Worm (Caenorhabditis elegans) whole organism, L3 larva: Measurements from ENCODE around the gene nhr-268.

Experiments
- R02D3.7 ChIP-seq: fragments of 150-350 bp; optimal IDR thresholded peaks from 2 replicates; lab custom pipeline; 2014; ENCODE audit warnings: missing biosample characterization, missing genetic modification characterization
- egl-27 ChIP-seq: sonication (generic microtip); optimal IDR thresholded peaks from 4 replicates; lab custom pipeline; 2017; ENCODE audit warnings: missing biosample characterization, missing genetic modification reagents, missing genetic modification characterization
- skn-1 ChIP-seq: fragments of 150-350 bp; optimal IDR thresholded peaks from 2 replicates; lab custom pipeline; 2014; ENCODE audit warnings: missing biosample characterization, missing genetic modification characterization

DNA sequence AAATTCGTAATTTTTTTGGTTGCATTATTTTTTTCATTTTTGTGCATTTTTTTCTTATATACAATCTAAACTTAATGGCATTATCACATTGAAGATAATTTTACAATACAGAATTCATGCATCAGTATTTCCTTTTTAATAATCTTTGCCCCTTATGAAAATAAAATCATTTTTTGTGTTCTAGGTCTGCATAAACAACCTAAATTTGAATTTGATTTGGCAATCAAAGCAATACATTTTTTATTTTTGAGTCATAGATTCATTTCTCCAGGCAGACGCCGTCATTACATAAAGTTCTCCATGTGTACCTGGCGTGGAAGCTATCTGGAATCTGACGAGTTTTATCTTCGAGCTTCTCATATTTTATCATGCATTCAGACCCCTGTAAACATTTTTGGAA is 31.8 kb downstream of the nhr-268 start, which contains the start of gene srh-140:
- TF ChIP-seq skn-1 (tag; lab: Kevin White, UChicago) (no peak), R02D3.7 (tag; lab: Kevin White, UChicago) (no peak), egl-27 (tag; lab: Kevin White, UChicago) (no peak)
